Worm (Caenorhabditis elegans): ENCODE results near the gene str-124.

DNA sequence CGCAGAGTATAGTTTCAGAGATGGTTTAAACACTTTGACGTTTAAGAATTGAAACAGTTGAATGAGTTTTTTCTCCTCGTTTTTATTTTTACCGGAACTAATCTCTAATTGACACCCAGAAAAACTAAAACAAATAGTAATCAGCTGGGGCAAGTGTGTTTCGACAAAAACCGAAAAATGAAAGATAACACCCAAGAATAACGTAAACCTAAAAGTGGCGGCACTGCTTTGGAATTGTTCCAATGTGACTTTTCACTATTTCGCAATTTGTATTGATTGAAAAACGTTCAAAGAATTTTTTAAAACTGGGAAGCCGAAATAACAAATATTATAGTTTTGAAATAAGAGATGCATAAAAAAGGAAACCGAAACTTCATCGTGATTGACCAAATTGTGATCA lies 31.0 kb downstream of the str-124 start:
- no peak for TF ChIP-seq ztf-11 (tag; optimal IDR thresholded peaks at IDR 0.05)
- no peak for TF ChIP-seq ceh-82 (tag; optimal IDR thresholded peaks at IDR 0.05)
- no peak for TF ChIP-seq mab-5 (tag; optimal IDR thresholded peaks at IDR 0.05)
- TF ChIP-seq ama-1 (optimal IDR thresholded peaks at IDR 0.05), result no peak
- no peak for TF ChIP-seq elt-3 (tag; optimal IDR thresholded peaks at IDR 0.05)
- no peak for TF ChIP-seq unc-62 (GFP tag; optimal IDR thresholded peaks at IDR 0.05)
- TF ChIP-seq mdl-1 (tag; optimal IDR thresholded peaks at IDR 0.05), result no peak
- no peak for TF ChIP-seq elt-1 (tag; optimal IDR thresholded peaks at IDR 0.05)
- TF ChIP-seq egl-27 (tag; optimal IDR thresholded peaks at IDR 0.05), result no peak
- no peak for TF ChIP-seq nhr-12 (tag; optimal IDR thresholded peaks at IDR 0.05)
- TF ChIP-seq R02D3.7 (tag; optimal IDR thresholded peaks at IDR 0.05), result no peak
- TF ChIP-seq nhr-237 (tag; optimal IDR thresholded peaks at IDR 0.05), result no peak

Data from whole organism, L2 larva.